Fruit fly (Drosophila melanogaster): ENCODE results near the gene MED7.

Gene MED7

dm6 chr3R:10784058-10784499 is 23.2 kb upstream of the MED7 start, which contains the start of the genes mRpL37 and Rbp1 (continued):
- TF ChIP-seq ss (GFP tag; optimal IDR thresholded peaks at IDR 0.05) = no peak
- peak; percentile 67 for TF ChIP-seq Sox15 (GFP tag; optimal IDR thresholded peaks at IDR 0.05)
- TF ChIP-seq cyc (GFP tag; optimal IDR thresholded peaks at IDR 0.05) = peak; percentile 74
- peak; percentile 26 for TF ChIP-seq Blimp-1 (GFP tag; optimal IDR thresholded peaks at IDR 0.05)
- no peak for TF ChIP-seq Sox102F (GFP tag; optimal IDR thresholded peaks at IDR 0.05)
- TF ChIP-seq CG8119 (GFP tag; IDR thresholded peaks at IDR 0.05) = no peak
- TF ChIP-seq Hr39 (GFP tag; optimal IDR thresholded peaks at IDR 0.05) = peak; percentile 72

DNA sequence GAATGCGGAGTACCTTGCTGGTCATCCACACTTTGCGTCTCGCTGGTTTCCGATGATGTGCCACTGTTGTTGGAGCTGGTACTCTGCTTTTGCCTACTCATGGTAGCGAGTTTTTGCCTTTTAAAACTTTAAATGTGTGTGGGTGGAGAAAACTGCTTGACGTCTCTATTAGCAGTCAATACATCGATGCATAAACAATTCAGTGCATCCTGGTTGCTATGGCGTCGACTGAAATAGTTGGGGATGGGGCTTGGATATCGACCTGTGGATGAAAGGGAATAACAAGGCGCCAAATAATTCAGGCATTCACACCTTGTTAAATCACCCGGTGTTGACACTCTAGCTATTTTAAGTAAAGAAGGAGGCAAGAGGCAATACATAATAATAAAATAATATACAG is 21.3 kb upstream of the MED7 start, which contains the start of gene CG42633:
TSS of gene CG42633 (minus strand) at position 101 of the 400 bp plus-strand sequence.
- no peak for TF ChIP-seq CG15336 (GFP tag; IDR thresholded peaks at IDR 0.05)
- no peak for TF ChIP-seq CG6854 (GFP tag; optimal IDR thresholded peaks at IDR 0.05)
- TF ChIP-seq CG4318 (GFP tag; optimal IDR thresholded peaks at IDR 0.05) = no peak
- no peak for TF ChIP-seq OdsH (GFP tag; optimal IDR thresholded peaks at IDR 0.05)
- TF ChIP-seq CG8319 (GFP tag; optimal IDR thresholded peaks at IDR 0.05) = no peak
- TF ChIP-seq CG31627 (GFP tag; optimal IDR thresholded peaks at IDR 0.05) = no peak
- TF ChIP-seq CG10631 (GFP tag; optimal IDR thresholded peaks at IDR 0.05) = no peak
- TF ChIP-seq CG32006 (GFP tag; optimal IDR thresholded peaks at IDR 0.05) = no peak
- TF ChIP-seq CG10669 (GFP tag; optimal IDR thresholded peaks at IDR 0.05) = no peak
- no peak for TF ChIP-seq CG8119 (GFP tag; IDR thresholded peaks at IDR 0.05)
- TF ChIP-seq Met (GFP tag; optimal IDR thresholded peaks at IDR 0.05) = no peak
- TF ChIP-seq CG1621 (tag; optimal IDR thresholded peaks at IDR 0.05) = no peak
- TF ChIP-seq salr (GFP tag; optimal IDR thresholded peaks at IDR 0.05) = no peak

DNA sequence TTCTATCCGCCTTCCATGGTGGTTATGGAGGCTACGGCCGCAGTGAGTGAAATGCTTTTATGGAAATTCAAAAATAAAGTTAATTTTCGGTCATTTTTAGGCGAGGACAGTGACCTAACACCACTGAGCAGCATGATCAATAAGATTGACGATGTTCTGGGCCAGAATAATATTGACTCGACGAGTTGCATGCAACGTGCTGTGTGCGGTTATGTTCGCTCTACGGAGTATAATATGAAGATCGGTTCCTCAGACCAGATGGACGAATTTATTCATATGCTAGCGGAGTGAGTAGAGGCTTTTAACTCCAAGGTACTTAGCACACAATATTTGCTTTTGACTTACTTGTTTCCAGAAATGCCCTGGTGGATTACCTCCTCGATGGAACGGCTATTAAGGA is 19.3 kb upstream of the MED7 start:
- no peak for TF ChIP-seq Ets21C (GFP tag; optimal IDR thresholded peaks at IDR 0.05)
- TF ChIP-seq CG1621 (tag; optimal IDR thresholded peaks at IDR 0.05) = no peak
- no peak for TF ChIP-seq CG31627 (GFP tag; optimal IDR thresholded peaks at IDR 0.05)
- no peak for TF ChIP-seq CG32006 (GFP tag; optimal IDR thresholded peaks at IDR 0.05)
- no peak for TF ChIP-seq CG8632 (GFP tag; optimal IDR thresholded peaks at IDR 0.05)
- no peak for TF ChIP-seq cyc (GFP tag; optimal IDR thresholded peaks at IDR 0.05)
- TF ChIP-seq Lpt (GFP tag; optimal IDR thresholded peaks at IDR 0.05) = no peak
- TF ChIP-seq CG15336 (GFP tag; IDR thresholded peaks at IDR 0.05) = no peak
- TF ChIP-seq CG8319 (GFP tag; optimal IDR thresholded peaks at IDR 0.05) = no peak
- no peak for TF ChIP-seq CG6276 (GFP tag; optimal IDR thresholded peaks at IDR 0.05)
- no peak for TF ChIP-seq lz (GFP tag; optimal IDR thresholded peaks at IDR 0.05)

DNA sequence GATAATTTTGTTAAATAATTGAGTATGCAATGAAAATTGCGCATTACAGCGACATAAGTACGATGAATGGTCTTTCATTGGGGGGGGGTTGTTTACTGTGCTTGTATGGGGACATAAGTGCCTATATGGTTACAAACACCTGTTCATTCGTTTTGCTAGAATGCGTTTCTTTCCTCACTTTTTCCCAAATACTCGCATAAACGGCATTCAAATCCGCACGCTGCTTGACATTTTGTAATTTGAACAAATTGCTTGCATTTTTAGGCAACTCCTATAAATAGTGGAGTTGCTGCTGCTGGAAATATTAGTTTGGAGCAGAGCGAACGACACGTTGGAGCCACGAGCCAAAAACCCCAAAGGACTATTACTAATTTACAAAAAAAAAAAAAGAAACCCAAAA is 18.4 kb upstream of the MED7 start, which contains the start of gene Desi:
TSS of gene Desi (plus strand) at position 301 of the 400 bp plus-strand sequence.
- TF ChIP-seq CG32006 (GFP tag; optimal IDR thresholded peaks at IDR 0.05) (no peak), CG6163 (GFP tag; IDR thresholded peaks at IDR 0.05) (no peak), net (GFP tag; optimal IDR thresholded peaks at IDR 0.05) (no peak), Eip78C (GFP tag) (no peak), CG8119 (GFP tag; IDR thresholded peaks at IDR 0.05) (no peak), CG7368 (GFP tag; optimal IDR thresholded peaks at IDR 0.05) (no peak), CG9139 (GFP tag; optimal IDR thresholded peaks at IDR 0.05) (no peak), dac (GFP tag; optimal IDR thresholded peaks at IDR 0.05) (no peak), Smox (GFP tag; optimal IDR thresholded peaks at IDR 0.05) (no peak), Met (GFP tag; optimal IDR thresholded peaks at IDR 0.05) (no peak), eg (GFP tag; IDR thresholded peaks at IDR 0.05) (no peak)

DNA sequence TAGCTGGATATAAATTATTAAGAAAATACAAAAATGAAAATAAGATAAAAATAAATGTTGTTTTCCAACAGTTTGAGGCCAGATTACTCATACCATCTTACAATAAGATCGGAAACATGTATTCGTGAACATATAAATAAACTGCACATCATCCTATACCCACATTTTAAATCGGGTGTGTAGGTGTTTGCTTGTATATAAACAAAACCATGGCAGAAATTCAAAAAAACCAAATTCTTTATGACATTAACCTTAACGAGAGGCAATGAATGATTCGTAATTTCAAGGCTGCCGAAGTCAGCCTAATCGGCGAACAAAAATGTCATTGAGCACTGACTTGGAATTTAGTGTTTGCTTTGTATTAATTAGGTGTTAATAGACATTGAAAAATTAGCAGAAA is 17.3 kb upstream of the MED7 start:
- TF ChIP-seq dsx (GFP tag; optimal IDR thresholded peaks at IDR 0.05; ENCODE audit: poor library complexity, severe bottlenecking) = no peak
- TF ChIP-seq CG6276 (GFP tag; optimal IDR thresholded peaks at IDR 0.05) = no peak
- TF ChIP-seq CG6808 (GFP tag; optimal IDR thresholded peaks at IDR 0.05) = no peak

Data from whole organism, prepupa.